Worm (Caenorhabditis elegans) whole organism, L4 larva: ENCODE measurements around the gene str-61.

Experiments used
- ZK337.2 ChIP-seq: fragments of 200-800 bp; sonication (Bioruptor generic); IDR thresholded peaks from 2 replicates; pipeline ENCODE4 v1.3.6; 2022; ENCODE audit warnings: missing genetic modification reagents, missing genetic modification characterization, missing compliant biosample characterization
- aly-2 ChIP-seq: sonication (generic microtip); optimal IDR thresholded peaks from 2 replicates; lab custom pipeline; 2018; ENCODE audit warnings: missing biosample characterization, missing genetic modification characterization
- ceh-82 ChIP-seq: sonication (generic microtip); optimal IDR thresholded peaks from 2 replicates; lab custom pipeline; 2017; ENCODE audit warnings: missing biosample characterization, missing genetic modification characterization
- dpl-1 ChIP-seq: fragments of 150-350 bp; optimal IDR thresholded peaks from 2 replicates; lab custom pipeline; 2014; ENCODE audit warnings: missing biosample characterization, missing genetic modification reagents, missing genetic modification characterization
- fkh-10 ChIP-seq: fragments of 150-350 bp; optimal IDR thresholded peaks from 2 replicates; lab custom pipeline; 2014; ENCODE audit warnings: missing biosample characterization, missing genetic modification reagents, missing genetic modification characterization
- nhr-11 ChIP-seq: fragments of 150-350 bp; optimal IDR thresholded peaks from 2 replicates; lab custom pipeline; 2014; ENCODE audit warnings: missing biosample characterization, missing genetic modification characterization
- nhr-237 ChIP-seq: sonication (generic microtip); optimal IDR thresholded peaks from 2 replicates; lab custom pipeline; 2017; ENCODE audit warnings: missing biosample characterization, missing genetic modification characterization
- nhr-25 ChIP-seq: sonication (generic microtip); optimal IDR thresholded peaks from 2 replicates; lab custom pipeline; 2017; ENCODE audit warnings: missing genetic modification characterization, mild to moderate bottlenecking, missing compliant biosample characterization, antibody characterized with exemption, moderate library complexity, borderline replicate concordance; ENCODE audit not compliant: insufficient read depth
- nhr-28 ChIP-seq: fragments of 150-350 bp; optimal IDR thresholded peaks from 2 replicates; lab custom pipeline; 2014; ENCODE audit warnings: missing biosample characterization, missing genetic modification characterization
- nhr-48 ChIP-seq: sonication (generic microtip); optimal IDR thresholded peaks from 2 replicates; lab custom pipeline; 2016; ENCODE audit warnings: mild to moderate bottlenecking, missing genetic modification characterization, missing compliant biosample characterization
- snpc-4 ChIP-seq: fragments of 150-350 bp; optimal IDR thresholded peaks from 2 replicates; lab custom pipeline; 2014; ENCODE audit warnings: missing biosample characterization, missing genetic modification characterization

- no peak for TF ChIP-seq nhr-237 (tag; lab: Kevin White, UChicago)
- no peak for TF ChIP-seq nhr-25 (tag; lab: Kevin White, UChicago)
- no peak for TF ChIP-seq snpc-4 (tag; lab: Kevin White, UChicago)
- no peak for TF ChIP-seq aly-2 (tag; lab: Kevin White, UChicago)
- no peak for TF ChIP-seq fkh-10 (GFP tag; lab: Kevin White, UChicago)
- no peak for TF ChIP-seq dpl-1 (GFP tag; lab: Kevin White, UChicago)
- no peak for TF ChIP-seq nhr-28
- no peak for TF ChIP-seq nhr-48 (tag; lab: Kevin White, UChicago)
- TF ChIP-seq ceh-82 (tag; lab: Kevin White, UChicago), result no peak
- TF ChIP-seq ZK337.2 (GFP tag; lab: Robert Waterston, UW), result no peak
- TF ChIP-seq nhr-11 (tag; lab: Kevin White, UChicago), result no peak
Observed at ce11 chrV:16647093-16647492, 24.0 kb downstream of the str-61 start, which contains the start of gene W06G6.10.
